Worm (Caenorhabditis elegans): ENCODE results near the gene F44E7.7.

- TF ChIP-seq bed-3 (GFP tag; optimal IDR thresholded peaks at IDR 0.05) (no peak), nhr-237 (tag; optimal IDR thresholded peaks at IDR 0.05) (no peak), nhr-12 (tag; optimal IDR thresholded peaks at IDR 0.05) (no peak), snpc-4 (tag; optimal IDR thresholded peaks at IDR 0.05) (no peak), M03D4.4 (tag; optimal IDR thresholded peaks at IDR 0.05) (no peak)
These were observed 35.1 kb upstream of the F44E7.7 start for ce11 chrV:5820401-5820800.
